Fruit fly (Drosophila melanogaster) whole organism, prepupa: ENCODE measurements around the gene CG43116.
A peak's percentile ranks its signal among the peaks of the same experiment; 100 is the strongest.

ENCODE experiments used
- Blimp-1 ChIP-seq: fragments of 200-800 bp; sonication (Bioruptor generic); optimal IDR thresholded peaks from 3 replicates; lab custom pipeline; 2017; ENCODE audit warnings: missing biosample characterization, missing genetic modification characterization, mild to moderate bottlenecking, moderate library complexity, missing genetic modification reagents
- CG10669 ChIP-seq: fragments of 200-800 bp; sonication (Bioruptor generic); optimal IDR thresholded peaks from 3 replicates; lab custom pipeline; 2018; ENCODE audit warnings: missing biosample characterization, mild to moderate bottlenecking, missing genetic modification characterization, moderate library complexity
- CG11294 ChIP-seq: fragments of 200-800 bp; sonication (Bioruptor generic); IDR thresholded peaks from 2 replicates; pipeline ENCODE4 v1.3.6; 2022; ENCODE audit warnings: missing biosample characterization, missing genetic modification characterization
- CG11762 ChIP-seq: fragments of 200-800 bp; sonication (Bioruptor generic); optimal IDR thresholded peaks from 3 replicates; lab custom pipeline; 2016; ENCODE audit warnings: missing biosample characterization, missing genetic modification characterization; ENCODE audit not compliant: insufficient read depth
- CG11902 ChIP-seq: fragments of 200-800 bp; sonication (Bioruptor generic); optimal IDR thresholded peaks from 3 replicates; lab custom pipeline; 2016; ENCODE audit warnings: missing biosample characterization, missing genetic modification characterization
- CG15336 ChIP-seq: fragments of 200-800 bp; sonication (Bioruptor generic); IDR thresholded peaks from 2 replicates; pipeline ENCODE4 v1.3.6; 2022; ENCODE audit warnings: missing biosample characterization, missing genetic modification characterization
- CG1621 ChIP-seq: fragments of 200-800 bp; sonication (Bioruptor generic); optimal IDR thresholded peaks from 3 replicates; lab custom pipeline; 2018; ENCODE audit warnings: missing biosample characterization, mild to moderate bottlenecking, missing genetic modification characterization
- CG16779 ChIP-seq: fragments of 200-800 bp; sonication (Bioruptor generic); optimal IDR thresholded peaks from 3 replicates; lab custom pipeline; 2017; ENCODE audit warnings: missing biosample characterization, mild to moderate bottlenecking, missing genetic modification characterization
- CG3032 ChIP-seq: fragments of 200-800 bp; optimal IDR thresholded peaks from 2 replicates; lab custom pipeline; 2019; ENCODE audit warnings: missing biosample characterization, mild to moderate bottlenecking, missing genetic modification characterization, moderate library complexity
- CG31627 ChIP-seq: fragments of 200-800 bp; sonication (Bioruptor generic); optimal IDR thresholded peaks from 3 replicates; lab custom pipeline; 2016; ENCODE audit warnings: missing biosample characterization, missing genetic modification characterization
- CG32006 ChIP-seq: fragments of 200-800 bp; sonication (Bioruptor generic); optimal IDR thresholded peaks from 3 replicates; lab custom pipeline; 2017; ENCODE audit warnings: missing biosample characterization, mild to moderate bottlenecking, missing genetic modification characterization
- CG34406 ChIP-seq: fragments of 200-800 bp; sonication (Bioruptor generic); optimal IDR thresholded peaks from 3 replicates; lab custom pipeline; 2016; ENCODE audit warnings: missing biosample characterization, missing genetic modification characterization
- CG3919 ChIP-seq: fragments of 200-800 bp; sonication (Bioruptor generic); optimal IDR thresholded peaks from 3 replicates; lab custom pipeline; 2016; ENCODE audit warnings: missing biosample characterization, missing genetic modification characterization
- CG4318 ChIP-seq: fragments of 200-800 bp; sonication (Bioruptor generic); optimal IDR thresholded peaks from 3 replicates; lab custom pipeline; 2017; ENCODE audit warnings: missing biosample characterization, mild to moderate bottlenecking, missing genetic modification characterization
- CG6163 ChIP-seq: fragments of 200-800 bp; sonication (Bioruptor generic); IDR thresholded peaks from 3 replicates; pipeline ENCODE4 v1.3.6; 2022; ENCODE audit warnings: missing biosample characterization, missing genetic modification characterization
- CG6276 ChIP-seq: fragments of 200-800 bp; sonication (Bioruptor generic); optimal IDR thresholded peaks from 2 replicates; lab custom pipeline; 2017; ENCODE audit warnings: missing biosample characterization, mild to moderate bottlenecking, missing genetic modification characterization
- CG7368 ChIP-seq: fragments of 200-800 bp; sonication (Bioruptor generic); optimal IDR thresholded peaks from 3 replicates; lab custom pipeline; 2016; ENCODE audit warnings: missing biosample characterization, missing genetic modification characterization
- CG8119 ChIP-seq: fragments of 200-800 bp; sonication (Bioruptor generic); IDR thresholded peaks from 3 replicates; pipeline ENCODE4 v1.3.6; 2022; ENCODE audit warnings: missing biosample characterization, missing genetic modification characterization
- CG8319 ChIP-seq: fragments of 200-800 bp; sonication (Bioruptor generic); optimal IDR thresholded peaks from 3 replicates; lab custom pipeline; 2016; ENCODE audit warnings: missing biosample characterization, missing genetic modification characterization
- CG8632 ChIP-seq: fragments of 200-800 bp; sonication (Bioruptor generic); optimal IDR thresholded peaks from 3 replicates; lab custom pipeline; 2016; ENCODE audit warnings: missing biosample characterization, missing genetic modification characterization
- CG9139 ChIP-seq: fragments of 200-800 bp; sonication (Bioruptor generic); optimal IDR thresholded peaks from 3 replicates; lab custom pipeline; 2017; ENCODE audit warnings: missing biosample characterization, mild to moderate bottlenecking, missing genetic modification characterization
- Eip78C ChIP-seq: fragments of 200-800 bp; sonication (Bioruptor generic); peaks from one replicate; lab custom pipeline; 2016; ENCODE audit warnings: missing biosample characterization, missing genetic modification characterization
- Eip93F ChIP-seq: fragments of 200-800 bp; sonication (Bioruptor generic); optimal IDR thresholded peaks from 2 replicates; lab custom pipeline; 2016; ENCODE audit warnings: missing biosample characterization, mild to moderate bottlenecking, missing genetic modification characterization
- Ets21C ChIP-seq: fragments of 200-800 bp; sonication (Bioruptor generic); optimal IDR thresholded peaks from 3 replicates; lab custom pipeline; 2016; ENCODE audit warnings: missing biosample characterization, missing genetic modification characterization
- Ets96B ChIP-seq: fragments of 200-800 bp; optimal IDR thresholded peaks from 2 replicates; lab custom pipeline; 2019; ENCODE audit warnings: missing biosample characterization, mild to moderate bottlenecking, missing genetic modification characterization, moderate library complexity
- Gug ChIP-seq: fragments of 200-800 bp; sonication (Bioruptor generic); IDR thresholded peaks from 2 replicates; pipeline ENCODE4 v1.3.6; 2022; ENCODE audit warnings: missing biosample characterization, missing genetic modification characterization
- Hr38 ChIP-seq: sonication (Bioruptor generic); optimal IDR thresholded peaks from 2 replicates; lab custom pipeline; 2016; ENCODE audit warnings: missing biosample characterization, missing genetic modification characterization
- Hr4 ChIP-seq: fragments of 200-800 bp; sonication (Bioruptor generic); optimal IDR thresholded peaks from 3 replicates; lab custom pipeline; 2016; ENCODE audit warnings: missing biosample characterization, missing genetic modification characterization
- Met ChIP-seq: fragments of 200-800 bp; sonication (Bioruptor generic); optimal IDR thresholded peaks from 3 replicates; lab custom pipeline; 2016; ENCODE audit warnings: missing biosample characterization, missing genetic modification characterization
- OdsH ChIP-seq: fragments of 200-800 bp; sonication (Bioruptor generic); optimal IDR thresholded peaks from 3 replicates; lab custom pipeline; 2016; ENCODE audit warnings: missing biosample characterization, missing genetic modification characterization
- Smox ChIP-seq: fragments of 200-800 bp; sonication (Bioruptor generic); optimal IDR thresholded peaks from 3 replicates; lab custom pipeline; 2016; ENCODE audit warnings: missing biosample characterization, missing genetic modification characterization
- Sox102F ChIP-seq: fragments of 200-800 bp; sonication (Bioruptor generic); optimal IDR thresholded peaks from 2 replicates; lab custom pipeline; 2016; ENCODE audit warnings: missing biosample characterization, mild to moderate bottlenecking, missing genetic modification characterization
- Sox14 ChIP-seq: fragments of 200-800 bp; sonication (Bioruptor generic); optimal IDR thresholded peaks from 3 replicates; lab custom pipeline; 2016; ENCODE audit warnings: missing biosample characterization, missing genetic modification characterization
- Sox15 ChIP-seq: fragments of 200-800 bp; sonication (Bioruptor generic); optimal IDR thresholded peaks from 3 replicates; lab custom pipeline; 2016; ENCODE audit warnings: missing biosample characterization, missing genetic modification characterization
- achi ChIP-seq: fragments of 200-800 bp; sonication (Bioruptor generic); optimal IDR thresholded peaks from 3 replicates; lab custom pipeline; 2016; ENCODE audit warnings: missing biosample characterization, missing genetic modification characterization
- acj6 ChIP-seq: fragments of 200-800 bp; sonication (Bioruptor generic); optimal IDR thresholded peaks from 3 replicates; lab custom pipeline; 2016; ENCODE audit warnings: missing biosample characterization, missing genetic modification characterization
- cyc ChIP-seq: fragments of 200-800 bp; sonication (Bioruptor generic); optimal IDR thresholded peaks from 3 replicates; lab custom pipeline; 2016; ENCODE audit warnings: missing biosample characterization, missing genetic modification characterization
- dac ChIP-seq: fragments of 200-800 bp; sonication (Bioruptor generic); optimal IDR thresholded peaks from 2 replicates; lab custom pipeline; 2017; ENCODE audit warnings: missing biosample characterization, mild to moderate bottlenecking, missing genetic modification characterization
- eg ChIP-seq: fragments of 200-800 bp; sonication (Bioruptor generic); IDR thresholded peaks from 3 replicates; pipeline ENCODE4 v1.3.6; 2022; ENCODE audit warnings: missing biosample characterization, missing genetic modification characterization
- esn ChIP-seq: fragments of 200-800 bp; sonication (Bioruptor generic); optimal IDR thresholded peaks from 2 replicates; lab custom pipeline; 2016; ENCODE audit warnings: missing biosample characterization, mild to moderate bottlenecking, missing genetic modification characterization, moderate library complexity
- fd85E ChIP-seq: fragments of 200-800 bp; sonication (Bioruptor generic); optimal IDR thresholded peaks from 3 replicates; lab custom pipeline; 2016; ENCODE audit warnings: missing biosample characterization, missing genetic modification characterization
- fkh ChIP-seq: fragments of 200-800 bp; sonication (Bioruptor generic); optimal IDR thresholded peaks from 3 replicates; lab custom pipeline; 2017; ENCODE audit warnings: missing biosample characterization, mild to moderate bottlenecking, missing genetic modification characterization, moderate library complexity
- lz ChIP-seq: fragments of 200-800 bp; sonication (Bioruptor generic); optimal IDR thresholded peaks from 3 replicates; lab custom pipeline; 2016; ENCODE audit warnings: missing biosample characterization, missing genetic modification characterization
- net ChIP-seq: fragments of 200-800 bp; sonication (Bioruptor generic); optimal IDR thresholded peaks from 3 replicates; lab custom pipeline; 2016; ENCODE audit warnings: missing biosample characterization, missing genetic modification characterization
- pdm3 ChIP-seq: fragments of 200-800 bp; sonication (Bioruptor generic); optimal IDR thresholded peaks from 3 replicates; lab custom pipeline; 2016; ENCODE audit warnings: missing biosample characterization, missing genetic modification characterization
- salr ChIP-seq, 2 experiments: fragments of 200-800 bp; sonication (Bioruptor generic); optimal IDR thresholded peaks; 3 replicates each; lab custom pipeline; 2016 to 2018; ENCODE audit warnings: missing biosample characterization in 2 of 2, missing genetic modification characterization in 2 of 2, mild to moderate bottlenecking in 1 of 2
- spab ChIP-seq: fragments of 200-800 bp; sonication (Bioruptor generic); optimal IDR thresholded peaks from 2 replicates; lab custom pipeline; 2017; ENCODE audit warnings: missing biosample characterization, mild to moderate bottlenecking, missing genetic modification characterization, missing genetic modification reagents
- ss ChIP-seq, 2 experiments: fragments of 200-800 bp; sonication (Bioruptor generic); optimal IDR thresholded peaks; 2 replicates in 1 of 2; 3 replicates in 1 of 2; lab custom pipeline; 2017 to 2018; ENCODE audit warnings: mild to moderate bottlenecking in 2 of 2, missing biosample characterization in 2 of 2, missing genetic modification characterization in 2 of 2, moderate library complexity in 1 of 2
- svp ChIP-seq: fragments of 200-800 bp; sonication (Bioruptor generic); peaks from one replicate; lab custom pipeline; 2016; ENCODE audit warnings: missing biosample characterization, missing genetic modification characterization
- topi ChIP-seq: fragments of 200-800 bp; sonication (Bioruptor generic); optimal IDR thresholded peaks from 3 replicates; lab custom pipeline; 2016; ENCODE audit warnings: missing biosample characterization, missing genetic modification characterization
- vri ChIP-seq: fragments of 200-800 bp; sonication (Bioruptor generic); optimal IDR thresholded peaks from 3 replicates; lab custom pipeline; 2016; ENCODE audit warnings: missing biosample characterization, mild to moderate bottlenecking, missing genetic modification characterization

Gene CG43116

DNA sequence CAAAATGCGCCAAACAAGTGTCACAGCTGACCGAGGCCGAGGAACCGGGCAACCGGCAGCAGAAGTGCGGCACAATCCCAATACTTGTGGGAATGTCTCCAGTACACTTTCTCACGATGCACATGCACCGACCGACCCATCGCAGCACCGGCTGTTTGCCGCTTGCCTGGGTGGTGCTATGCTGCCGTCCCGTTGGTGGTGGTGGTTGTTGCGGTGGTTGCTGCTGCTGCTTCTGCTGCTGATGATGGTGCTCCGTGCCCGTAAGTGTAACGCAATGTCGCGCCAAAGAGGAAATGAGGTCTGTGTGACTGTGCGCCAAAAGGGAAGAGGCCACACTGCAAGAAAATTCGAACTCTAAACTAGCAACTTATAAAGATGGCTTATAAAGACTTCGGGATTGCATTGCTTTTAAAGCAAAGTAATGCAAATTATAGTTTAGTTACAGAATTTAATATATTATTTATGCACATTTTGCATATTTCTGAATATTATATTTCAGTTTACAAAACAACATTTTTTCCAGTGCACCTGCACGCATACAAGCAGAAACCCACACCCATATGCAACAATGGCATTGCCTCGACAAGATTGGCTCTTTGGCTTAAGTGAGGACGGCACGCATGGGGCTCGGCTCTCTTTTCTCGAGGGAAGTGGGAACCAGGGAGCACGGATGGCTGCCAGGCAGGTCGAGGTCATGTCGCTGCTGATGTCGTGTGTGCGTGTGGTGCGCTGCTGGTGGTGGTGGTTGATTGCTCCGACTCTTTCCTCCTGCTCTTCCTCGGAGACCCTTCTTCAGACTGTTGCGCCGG, at the start of gene CG43116:
Gene CG43116, minus strand, starts transcription at position 800 of the 809 bp plus-strand sequence.
- peak; percentile 96 for TF ChIP-seq ss (GFP tag; optimal IDR thresholded peaks at IDR 0.05; lab: Kevin White, UChicago)
- peak; percentile 89 for TF ChIP-seq fd85E (GFP tag; lab: Kevin White, UChicago)
- peak; percentile 93 for TF ChIP-seq CG34406 (GFP tag; lab: Kevin White, UChicago)
- peak; percentile 94 for TF ChIP-seq Smox (GFP tag; lab: Kevin White, UChicago)
- peak; percentile 62 for TF ChIP-seq dac (GFP tag; lab: Kevin White, UChicago)
- TF ChIP-seq topi (GFP tag; lab: Kevin White, UChicago): peak; percentile 94
- TF ChIP-seq Gug (GFP tag; lab: Robert Waterston, UW): peak; percentile 72
- TF ChIP-seq CG9139 (GFP tag; lab: Kevin White, UChicago): peak; percentile 91
- peak; percentile 94 for TF ChIP-seq spab (GFP tag; lab: Kevin White, UChicago)
- peak; percentile 93 for TF ChIP-seq CG8632 (GFP tag; lab: Kevin White, UChicago)
- TF ChIP-seq CG10669 (GFP tag; lab: Kevin White, UChicago): peak; percentile 96
- peak; percentile 86 for TF ChIP-seq CG7368 (GFP tag; lab: Kevin White, UChicago)
- TF ChIP-seq lz: peak; percentile 94
- peak; percentile 90 for TF ChIP-seq CG8119
- TF ChIP-seq Sox102F (GFP tag; lab: Kevin White, UChicago): peak; percentile 94
- peak; percentile 90 for TF ChIP-seq Sox15 (GFP tag; lab: Kevin White, UChicago)
- peak; percentile 94 for TF ChIP-seq CG1621 (tag; lab: Kevin White, UChicago)
- no peak for TF ChIP-seq Hr38 (GFP tag; lab: Kevin White, UChicago)
- peak; percentile 95 for TF ChIP-seq OdsH (GFP tag; lab: Kevin White, UChicago)
- TF ChIP-seq CG11294 (GFP tag; lab: Robert Waterston, UW): peak; percentile 66
- TF ChIP-seq CG11762 (GFP tag; lab: Kevin White, UChicago): peak; percentile 92
- peak; percentile 95 for TF ChIP-seq esn (GFP tag; lab: Kevin White, UChicago)
- TF ChIP-seq achi: peak; percentile 92
- peak; percentile 92 for TF ChIP-seq cyc (GFP tag; lab: Kevin White, UChicago)
- no peak for TF ChIP-seq CG6276
- TF ChIP-seq CG4318: peak; percentile 78
- TF ChIP-seq Met (GFP tag; lab: Kevin White, UChicago): peak; percentile 94
- no peak for TF ChIP-seq fkh (GFP tag; lab: Kevin White, UChicago)
- TF ChIP-seq Hr4 (GFP tag; lab: Kevin White, UChicago): peak; percentile 86
- TF ChIP-seq svp: peak; percentile 97
- no peak for TF ChIP-seq Ets21C (GFP tag; lab: Kevin White, UChicago)
- peak; percentile 96 for TF ChIP-seq CG3919 (GFP tag; lab: Kevin White, UChicago)
- TF ChIP-seq salr (GFP tag; optimal IDR thresholded peaks at IDR 0.05; lab: Kevin White, UChicago): peak in 1 of 2 experiments; percentile 90
- TF ChIP-seq Eip78C (GFP tag; lab: Kevin White, UChicago): peak; percentile 99
- TF ChIP-seq CG11902 (GFP tag; lab: Kevin White, UChicago): peak; percentile 92
- TF ChIP-seq CG32006 (GFP tag; lab: Kevin White, UChicago): no peak
- peak; percentile 94 for TF ChIP-seq Sox14 (GFP tag; lab: Kevin White, UChicago)
- TF ChIP-seq acj6: peak; percentile 95
- TF ChIP-seq net (GFP tag; lab: Kevin White, UChicago): peak; percentile 90
- TF ChIP-seq CG8319 (GFP tag; lab: Kevin White, UChicago): peak; percentile 77
- peak; percentile 96 for TF ChIP-seq CG6163 (GFP tag; lab: Robert Waterston, UW)
- no peak for TF ChIP-seq vri
- peak; percentile 97 for TF ChIP-seq CG3032 (tag; lab: Kevin White, UChicago)
- TF ChIP-seq CG16779 (tag; lab: Kevin White, UChicago): no peak
- peak; percentile 90 for TF ChIP-seq CG31627 (GFP tag; lab: Kevin White, UChicago)
- TF ChIP-seq Blimp-1 (GFP tag; lab: Kevin White, UChicago): peak; percentile 76
- peak; percentile 84 for TF ChIP-seq Eip93F
- peak; percentile 85 for TF ChIP-seq CG15336
- peak; percentile 97 for TF ChIP-seq Ets96B (tag; lab: Kevin White, UChicago)
- peak; percentile 93 for TF ChIP-seq pdm3 (GFP tag; lab: Kevin White, UChicago)
- TF ChIP-seq eg (GFP tag; lab: Robert Waterston, UW): no peak; the same call in 2 of the 3 replicates
